Worm (Caenorhabditis elegans) whole organism, L2 larva: ENCODE data around the gene sdz-7.

ENCODE experiments used
- C34F6.9 ChIP-seq: fragments of 150-350 bp; optimal IDR thresholded peaks from 2 replicates; lab custom pipeline; 2014; ENCODE audit warnings: missing biosample characterization, missing genetic modification characterization
- F13H6.1 ChIP-seq: sonication (generic microtip); optimal IDR thresholded peaks from 2 replicates; lab custom pipeline; 2016; ENCODE audit warnings: missing genetic modification characterization, missing compliant biosample characterization
- Y55F3AM.14 ChIP-seq: fragments of 200-800 bp; sonication (Bioruptor generic); optimal IDR thresholded peaks from 2 replicates; lab custom pipeline; 2018; ENCODE audit warnings: mild to moderate bottlenecking, missing genetic modification characterization, missing compliant biosample characterization
- alr-1 ChIP-seq: fragments of 150-350 bp; optimal IDR thresholded peaks from 2 replicates; lab custom pipeline; 2014; ENCODE audit warnings: missing biosample characterization, missing genetic modification characterization
- aly-2 ChIP-seq: fragments of 150-350 bp; optimal IDR thresholded peaks from 2 replicates; lab custom pipeline; 2014; ENCODE audit warnings: missing biosample characterization, missing genetic modification characterization
- ama-1 ChIP-seq: fragments of 150-350 bp; optimal IDR thresholded peaks from 2 replicates; lab custom pipeline; 2018; ENCODE audit warnings: inconsistent platforms
- blmp-1 ChIP-seq: sonication (generic microtip); optimal IDR thresholded peaks from 2 replicates; lab custom pipeline; 2017; ENCODE audit warnings: missing genetic modification characterization, mild to moderate bottlenecking, missing compliant biosample characterization, antibody characterized with exemption, moderate library complexity; ENCODE audit not compliant: insufficient read depth
- ceh-16 ChIP-seq: fragments of 150-350 bp; optimal IDR thresholded peaks from 2 replicates; lab custom pipeline; 2014; ENCODE audit warnings: missing biosample characterization, missing genetic modification characterization
- ceh-82 ChIP-seq: fragments of 150-350 bp; optimal IDR thresholded peaks from 2 replicates; lab custom pipeline; 2014; ENCODE audit warnings: missing biosample characterization, missing genetic modification characterization
- crh-2 ChIP-seq: sonication (generic microtip); optimal IDR thresholded peaks from 2 replicates; lab custom pipeline; 2017; ENCODE audit warnings: missing biosample characterization, missing genetic modification characterization
- egl-27 ChIP-seq: sonication (generic microtip); optimal IDR thresholded peaks from 3 replicates; lab custom pipeline; 2017; ENCODE audit warnings: missing biosample characterization, missing genetic modification reagents, missing genetic modification characterization
- elt-1 ChIP-seq: fragments of 150-350 bp; optimal IDR thresholded peaks from 2 replicates; lab custom pipeline; 2014; ENCODE audit warnings: missing biosample characterization, missing genetic modification characterization
- elt-3 ChIP-seq: sonication (generic microtip); optimal IDR thresholded peaks from 2 replicates; lab custom pipeline; 2017; ENCODE audit warnings: missing biosample characterization, missing genetic modification characterization
- fos-1 ChIP-seq: fragments of 150-350 bp; optimal IDR thresholded peaks from 2 replicates; lab custom pipeline; 2014; ENCODE audit warnings: missing biosample characterization, missing genetic modification characterization
- gmeb-1 ChIP-seq: fragments of 150-350 bp; optimal IDR thresholded peaks from 2 replicates; lab custom pipeline; 2014; ENCODE audit warnings: missing biosample characterization, missing genetic modification characterization
- lin-13 ChIP-seq: fragments of 150-350 bp; optimal IDR thresholded peaks from 2 replicates; lab custom pipeline; 2014; ENCODE audit warnings: missing biosample characterization, missing genetic modification reagents, missing genetic modification characterization
- lin-39 ChIP-seq: fragments of 150-350 bp; optimal IDR thresholded peaks from 2 replicates; lab custom pipeline; 2014; ENCODE audit warnings: missing biosample characterization, missing genetic modification reagents, missing genetic modification characterization
- lsy-2 ChIP-seq, 2 experiments: fragments of 150-350 bp in 1 of 2; sonication (generic microtip) in 1 of 2; optimal IDR thresholded peaks; 2 replicates each; lab custom pipeline; 2014 to 2017; ENCODE audit warnings: missing biosample characterization in 2 of 2, missing genetic modification characterization in 2 of 2
- mab-5 ChIP-seq: fragments of 150-350 bp; optimal IDR thresholded peaks from 2 replicates; lab custom pipeline; 2014; ENCODE audit warnings: missing biosample characterization, missing genetic modification characterization
- mbf-1 ChIP-seq: sonication (generic microtip); optimal IDR thresholded peaks from 2 replicates; lab custom pipeline; 2017; ENCODE audit warnings: missing biosample characterization, missing genetic modification characterization
- mdl-1 ChIP-seq, 2 experiments: fragments of 150-350 bp in 1 of 2; sonication (generic microtip) in 1 of 2; optimal IDR thresholded peaks; 2 replicates each; lab custom pipeline; 2017; ENCODE audit warnings: missing biosample characterization in 2 of 2, missing genetic modification characterization in 2 of 2
- nhr-11 ChIP-seq: fragments of 150-350 bp; optimal IDR thresholded peaks from 2 replicates; lab custom pipeline; 2014; ENCODE audit warnings: missing biosample characterization, missing genetic modification characterization
- nhr-12 ChIP-seq: fragments of 150-350 bp; optimal IDR thresholded peaks from 2 replicates; lab custom pipeline; 2014; ENCODE audit warnings: missing biosample characterization, missing genetic modification characterization
- nhr-129 ChIP-seq: fragments of 150-350 bp; optimal IDR thresholded peaks from 2 replicates; lab custom pipeline; 2014; ENCODE audit warnings: missing biosample characterization, missing genetic modification characterization
- nhr-21 ChIP-seq: fragments of 150-350 bp; optimal IDR thresholded peaks from 2 replicates; lab custom pipeline; 2014; ENCODE audit warnings: missing biosample characterization, missing genetic modification characterization
- nhr-23 ChIP-seq: fragments of 150-350 bp; optimal IDR thresholded peaks from 2 replicates; lab custom pipeline; 2014; ENCODE audit warnings: missing biosample characterization, missing genetic modification reagents, missing genetic modification characterization
- nhr-237 ChIP-seq: fragments of 150-350 bp; optimal IDR thresholded peaks from 2 replicates; lab custom pipeline; 2014; ENCODE audit warnings: missing biosample characterization, missing genetic modification characterization
- nhr-6 ChIP-seq: fragments of 150-350 bp; optimal IDR thresholded peaks from 2 replicates; lab custom pipeline; 2014; ENCODE audit warnings: missing biosample characterization, missing genetic modification characterization
- peb-1 ChIP-seq: fragments of 150-350 bp; optimal IDR thresholded peaks from 2 replicates; lab custom pipeline; 2014; ENCODE audit warnings: missing biosample characterization, missing genetic modification characterization
- skn-1 ChIP-seq: sonication (generic microtip); optimal IDR thresholded peaks from 2 replicates; lab custom pipeline; 2017; ENCODE audit warnings: missing biosample characterization, missing genetic modification characterization
- sma-3 ChIP-seq: sonication (generic microtip); optimal IDR thresholded peaks from 2 replicates; lab custom pipeline; 2016; ENCODE audit warnings: missing genetic modification reagents, missing genetic modification characterization, missing compliant biosample characterization
- sma-9 ChIP-seq, 2 experiments: fragments of 150-350 bp in 1 of 2; sonication (generic microtip) in 1 of 2; optimal IDR thresholded peaks; 2 replicates each; lab custom pipeline; 2014 to 2016; ENCODE audit warnings: missing genetic modification characterization in 2 of 2, mild to moderate bottlenecking in 1 of 2, missing biosample characterization in 1 of 2, missing compliant biosample characterization in 1 of 2, missing genetic modification reagents in 1 of 2, moderate library complexity in 1 of 2
- snpc-4 ChIP-seq: fragments of 150-350 bp; optimal IDR thresholded peaks from 2 replicates; lab custom pipeline; 2014; ENCODE audit warnings: missing biosample characterization, missing genetic modification characterization
- unc-39 ChIP-seq: fragments of 150-350 bp; optimal IDR thresholded peaks from 2 replicates; lab custom pipeline; 2014; ENCODE audit warnings: missing biosample characterization, missing genetic modification characterization
- unc-55 ChIP-seq: fragments of 150-350 bp; sonication (generic microtip); optimal IDR thresholded peaks from 3 replicates; lab custom pipeline; 2014; ENCODE audit warnings: missing biosample characterization, missing genetic modification reagents, missing genetic modification characterization
- unc-62 ChIP-seq: fragments of 150-350 bp; optimal IDR thresholded peaks from 2 replicates; lab custom pipeline; 2014; ENCODE audit warnings: missing biosample characterization, missing genetic modification reagents, missing genetic modification characterization
- zag-1 ChIP-seq: fragments of 150-350 bp; optimal IDR thresholded peaks from 2 replicates; lab custom pipeline; 2014; ENCODE audit warnings: missing biosample characterization, missing genetic modification characterization
- ztf-4 ChIP-seq: fragments of 150-350 bp; optimal IDR thresholded peaks from 2 replicates; lab custom pipeline; 2014; ENCODE audit warnings: missing biosample characterization, missing genetic modification characterization

sdz-7 gene

DNA sequence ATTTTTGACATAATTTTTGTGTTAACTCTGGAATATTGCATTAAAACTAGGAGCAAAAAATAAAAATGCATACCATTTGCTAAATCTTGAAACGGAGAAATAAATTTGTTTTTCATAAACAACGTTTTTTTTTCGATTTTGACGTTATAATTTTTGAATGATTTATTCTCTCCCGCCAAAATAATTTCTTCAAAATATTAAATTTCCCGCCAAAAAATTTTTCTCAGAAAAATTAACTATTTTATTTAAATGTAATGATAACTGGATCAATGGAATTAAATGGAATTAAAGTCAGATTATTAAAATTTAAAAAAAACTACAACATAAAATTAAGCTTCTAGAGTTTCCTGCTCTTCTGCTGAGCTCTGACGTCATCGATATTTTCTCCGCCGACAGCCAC lies 647 bp downstream of the sdz-7 start, which contains the start of gene nep-3:
Gene nep-3 (minus strand): TSS at position 101 of the 400 bp plus-strand sequence.
- TF ChIP-seq blmp-1 (tag; lab: Kevin White, UChicago) (no peak), elt-3 (tag; lab: Kevin White, UChicago) (no peak), unc-39 (no peak), aly-2 (tag; lab: Kevin White, UChicago) (no peak), nhr-237 (tag; lab: Kevin White, UChicago) (no peak), lin-39 (tag; lab: Kevin White, UChicago) (no peak), ceh-82 (tag; lab: Kevin White, UChicago) (no peak), egl-27 (tag; lab: Kevin White, UChicago) (no peak), nhr-11 (no peak), unc-62 (GFP tag; lab: Kevin White, UChicago) (no peak), sma-3 (no peak), fos-1 (no peak), gmeb-1 (tag; lab: Kevin White, UChicago) (no peak), lin-13 (no peak), nhr-6 (tag; lab: Kevin White, UChicago) (no peak), ztf-4 (no peak)
- TF ChIP-seq, all 48 proteins: peak for 0

DNA sequence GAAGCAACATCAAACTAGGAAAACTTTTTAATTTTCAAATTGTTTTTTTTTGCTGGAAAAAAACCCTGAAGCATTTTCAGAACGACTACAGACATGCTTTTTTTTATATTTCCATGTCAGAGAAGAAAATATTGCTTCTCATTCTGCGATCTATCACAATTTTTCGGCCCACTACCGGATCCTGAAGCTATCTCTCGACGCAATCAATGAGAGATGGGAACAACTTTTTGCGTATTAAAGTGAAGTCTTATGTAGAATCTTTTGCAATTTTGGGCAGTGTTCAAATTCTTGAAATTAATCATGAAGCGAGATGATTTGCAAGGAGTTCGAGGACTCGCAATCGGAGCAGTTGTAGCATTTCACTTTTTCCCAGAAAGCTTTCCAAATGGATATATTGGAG lies 8.2 kb downstream of the sdz-7 start, which contains the start of gene oac-10:
Gene oac-10 (plus strand): TSS at position 301 of the 400 bp plus-strand sequence.
- TF ChIP-seq sma-3 (no peak), ceh-16 (tag; lab: Kevin White, UChicago) (no peak), F13H6.1 (no peak), mdl-1 (tag; optimal IDR thresholded peaks at IDR 0.05; lab: Kevin White, UChicago) (no peak), lsy-2 (tag; optimal IDR thresholded peaks at IDR 0.05; lab: Kevin White, UChicago) (no peak), ama-1 (lab: Kevin White, UChicago) (no peak), nhr-129 (tag; lab: Kevin White, UChicago) (no peak), Y55F3AM.14 (no peak), mab-5 (tag; lab: Kevin White, UChicago) (no peak), peb-1 (tag; lab: Kevin White, UChicago) (no peak), sma-9 (GFP tag; optimal IDR thresholded peaks at IDR 0.05; lab: Kevin White, UChicago) (no peak), sma-9 (tag; optimal IDR thresholded peaks at IDR 0.05; lab: Kevin White, UChicago) (no peak), ztf-4 (no peak), nhr-21 (tag; lab: Kevin White, UChicago) (no peak)

DNA sequence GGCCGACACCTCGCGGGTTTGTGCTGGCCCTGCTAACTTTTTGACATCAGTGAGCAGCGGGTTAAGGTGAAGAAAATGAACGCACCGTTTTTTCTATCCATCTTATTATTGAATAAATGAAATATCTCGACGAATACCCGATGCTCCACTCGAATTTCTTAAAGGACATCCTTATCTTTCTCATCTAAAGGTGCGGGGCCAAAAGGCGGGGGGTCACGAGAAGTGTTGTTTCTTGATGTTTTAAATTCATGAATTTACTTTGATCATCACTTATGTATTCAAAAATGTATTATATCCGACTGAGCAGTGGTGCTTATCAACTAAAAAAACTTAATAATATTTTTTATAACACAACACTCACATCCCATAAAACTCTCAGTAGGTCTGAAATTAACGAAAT lies 13.1 kb downstream of the sdz-7 start, which contains the start of gene nhr-261:
Gene nhr-261 (minus strand): TSS at position 101 of the 400 bp plus-strand sequence.
- TF ChIP-seq unc-55 (GFP tag; lab: Kevin White, UChicago) (no peak), gmeb-1 (tag; lab: Kevin White, UChicago) (no peak), fos-1 (no peak), crh-2 (tag; lab: Kevin White, UChicago) (no peak), nhr-23 (tag; lab: Kevin White, UChicago) (no peak), snpc-4 (tag; lab: Kevin White, UChicago) (no peak), zag-1 (tag; lab: Kevin White, UChicago) (no peak), skn-1 (tag; lab: Kevin White, UChicago) (no peak), nhr-12 (no peak), C34F6.9 (tag; lab: Kevin White, UChicago) (no peak), mbf-1 (tag; lab: Kevin White, UChicago) (no peak), nhr-21 (tag; lab: Kevin White, UChicago) (no peak), Y55F3AM.14 (no peak)

DNA sequence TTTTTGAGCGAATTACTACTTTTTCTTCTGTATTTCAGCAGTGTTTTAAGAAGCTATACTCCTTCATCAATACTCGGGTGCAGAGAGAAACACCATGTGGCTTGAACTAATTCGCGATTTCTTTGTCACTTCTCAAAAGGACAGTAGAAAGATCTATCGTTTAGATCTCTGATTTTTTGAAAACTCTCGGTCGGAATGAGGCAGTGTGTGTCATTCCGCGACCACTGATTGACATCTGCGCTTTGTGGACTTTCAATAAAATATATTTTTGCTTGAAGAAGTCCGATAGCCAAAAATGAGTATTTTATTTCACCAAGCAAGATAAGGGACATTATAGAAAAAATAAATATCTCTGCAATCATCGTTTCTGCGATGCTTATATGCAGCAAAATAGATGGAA lies 15.7 kb downstream of the sdz-7 start:
- TF ChIP-seq alr-1 (tag; lab: Kevin White, UChicago) (no peak), elt-1 (tag; lab: Kevin White, UChicago) (peak; percentile 76), unc-55 (GFP tag; lab: Kevin White, UChicago) (no peak)
